Worm (Caenorhabditis elegans) whole organism, L1 larva: ENCODE results near the gene copg-1.

Experiments used
- C16A3.4 ChIP-seq: fragments of 150-350 bp; optimal IDR thresholded peaks from 2 replicates; lab custom pipeline; 2014; ENCODE audit warnings: missing biosample characterization, missing genetic modification characterization
- C34B4.2 ChIP-seq: sonication (generic microtip); optimal IDR thresholded peaks from 2 replicates; lab custom pipeline; 2017; ENCODE audit warnings: mild to moderate bottlenecking, missing genetic modification characterization, missing compliant biosample characterization
- alr-1 ChIP-seq: fragments of 200-800 bp; sonication (Bioruptor generic); optimal IDR thresholded peaks from 2 replicates; lab custom pipeline; 2018; ENCODE audit warnings: borderline replicate concordance, mild to moderate bottlenecking, missing genetic modification characterization, missing compliant biosample characterization
- aly-2 ChIP-seq: fragments of 150-350 bp; optimal IDR thresholded peaks from 2 replicates; lab custom pipeline; 2014; ENCODE audit warnings: missing biosample characterization, missing genetic modification characterization
- ama-1 ChIP-seq: fragments of 150-350 bp; optimal IDR thresholded peaks from 2 replicates; lab custom pipeline; 2014
- blmp-1 ChIP-seq: fragments of 150-350 bp; optimal IDR thresholded peaks from 2 replicates; lab custom pipeline; 2014; ENCODE audit warnings: missing biosample characterization, missing genetic modification characterization
- ceh-63 ChIP-seq: fragments of 200-800 bp; sonication (Bioruptor generic); optimal IDR thresholded peaks from 2 replicates; lab custom pipeline; 2018; ENCODE audit warnings: mild to moderate bottlenecking, missing genetic modification characterization, missing compliant biosample characterization
- ceh-90 ChIP-seq: sonication (generic microtip); optimal IDR thresholded peaks from 2 replicates; lab custom pipeline; 2016; ENCODE audit warnings: missing genetic modification characterization, missing compliant biosample characterization
- ces-1 ChIP-seq: fragments of 150-350 bp; optimal IDR thresholded peaks from 2 replicates; lab custom pipeline; 2014; ENCODE audit warnings: missing biosample characterization, missing genetic modification reagents, missing genetic modification characterization
- dsc-1 ChIP-seq: sonication (generic microtip); optimal IDR thresholded peaks from 2 replicates; lab custom pipeline; 2016; ENCODE audit warnings: mild to moderate bottlenecking, missing genetic modification characterization, missing compliant biosample characterization
- efl-3 ChIP-seq: fragments of 200-800 bp; sonication (Bioruptor generic); optimal IDR thresholded peaks from 2 replicates; lab custom pipeline; 2018; ENCODE audit warnings: mild to moderate bottlenecking, missing genetic modification characterization, missing compliant biosample characterization
- egl-13 ChIP-seq: sonication (generic microtip); optimal IDR thresholded peaks from 2 replicates; lab custom pipeline; 2016; ENCODE audit warnings: missing genotype, missing genetic modification reagents, missing genetic modification characterization, missing compliant biosample characterization
- elt-2 ChIP-seq: sonication (generic microtip); optimal IDR thresholded peaks from 2 replicates; lab custom pipeline; 2016; ENCODE audit warnings: missing genetic modification characterization, mild to moderate bottlenecking, inconsistent platforms, missing compliant biosample characterization, missing genetic modification reagents
- elt-3 ChIP-seq, 6 experiments: fragments of 150-350 bp in 1 of 6; sonication (generic microtip); optimal IDR thresholded peaks; 2 replicates each; lab custom pipeline; 2017 to 2018; ENCODE audit warnings: missing biosample characterization in 6 of 6, missing genetic modification characterization in 6 of 6, inconsistent platforms in 1 of 6
- fkh-10 ChIP-seq: sonication (generic microtip); optimal IDR thresholded peaks from 2 replicates; lab custom pipeline; 2017; ENCODE audit warnings: missing biosample characterization, missing genetic modification reagents, missing genetic modification characterization
- fos-1 ChIP-seq: fragments of 150-350 bp; optimal IDR thresholded peaks from 2 replicates; lab custom pipeline; 2014; ENCODE audit warnings: missing biosample characterization, missing genetic modification characterization
- grh-1 ChIP-seq: fragments of 200-800 bp; sonication (Bioruptor generic); IDR thresholded peaks from 2 replicates; pipeline ENCODE4 v1.3.6; 2022; ENCODE audit warnings: missing genetic modification reagents, missing genetic modification characterization, missing compliant biosample characterization
- hlh-17 ChIP-seq: fragments of 200-800 bp; sonication (Bioruptor generic); optimal IDR thresholded peaks from 2 replicates; lab custom pipeline; 2018; ENCODE audit warnings: missing genetic modification characterization, mild to moderate bottlenecking, missing compliant biosample characterization, moderate library complexity, borderline replicate concordance
- hpl-2 ChIP-seq: fragments of 150-350 bp; optimal IDR thresholded peaks from 2 replicates; lab custom pipeline; 2014; ENCODE audit warnings: missing biosample characterization, missing genetic modification reagents, missing genetic modification characterization
- isw-1 ChIP-seq: fragments of 200-800 bp; sonication (Bioruptor generic); IDR thresholded peaks from 2 replicates; pipeline ENCODE4 v1.3.6; 2022; ENCODE audit warnings: missing genetic modification characterization, missing compliant biosample characterization
- jun-1 ChIP-seq: fragments of 150-350 bp; optimal IDR thresholded peaks from 2 replicates; lab custom pipeline; 2014; ENCODE audit warnings: missing biosample characterization, missing genetic modification reagents, missing genetic modification characterization
- lin-14 ChIP-seq: fragments of 200-800 bp; sonication (Bioruptor generic); optimal IDR thresholded peaks from 2 replicates; lab custom pipeline; 2018; ENCODE audit warnings: mild to moderate bottlenecking, missing genetic modification characterization, moderate library complexity, missing compliant biosample characterization
- lin-35 ChIP-seq, 2 experiments: fragments of 150-350 bp; optimal IDR thresholded peaks; 2 replicates each; lab custom pipeline; 2014; ENCODE audit warnings: missing biosample characterization in 2 of 2, missing genetic modification characterization in 2 of 2, missing genetic modification reagents in 2 of 2
- lir-3 ChIP-seq: sonication (generic microtip); optimal IDR thresholded peaks from 2 replicates; lab custom pipeline; 2016; ENCODE audit warnings: mild to moderate bottlenecking, missing genetic modification characterization, moderate library complexity, missing compliant biosample characterization; ENCODE audit not compliant: poor library complexity
- lsy-2 ChIP-seq, 2 experiments: fragments of 150-350 bp; optimal IDR thresholded peaks; 2 replicates each; lab custom pipeline; 2014; ENCODE audit warnings: missing biosample characterization in 2 of 2, missing genetic modification characterization in 2 of 2
- mef-2 ChIP-seq: fragments of 150-350 bp; optimal IDR thresholded peaks from 2 replicates; lab custom pipeline; 2014; ENCODE audit warnings: missing biosample characterization, missing genetic modification characterization
- mep-1 ChIP-seq: fragments of 150-350 bp; optimal IDR thresholded peaks from 2 replicates; lab custom pipeline; 2014; ENCODE audit warnings: missing biosample characterization, missing genetic modification characterization
- nhr-12 ChIP-seq: sonication (generic microtip); optimal IDR thresholded peaks from 2 replicates; lab custom pipeline; 2017; ENCODE audit warnings: missing biosample characterization, missing genetic modification characterization
- nhr-19 ChIP-seq: fragments of 200-800 bp; sonication (Bioruptor generic); conservative IDR thresholded peaks from 2 replicates; pipeline ENCODE4 v1.3.6; 2022; ENCODE audit warnings: missing genetic modification characterization, missing compliant biosample characterization
- nhr-237 ChIP-seq: fragments of 150-350 bp; optimal IDR thresholded peaks from 2 replicates; lab custom pipeline; 2014; ENCODE audit warnings: missing biosample characterization, missing genetic modification characterization
- nhr-28 ChIP-seq: fragments of 150-350 bp; optimal IDR thresholded peaks from 2 replicates; lab custom pipeline; 2014; ENCODE audit warnings: missing biosample characterization, missing genetic modification characterization
- nhr-71 ChIP-seq: sonication (generic microtip); optimal IDR thresholded peaks from 2 replicates; lab custom pipeline; 2016; ENCODE audit warnings: mild to moderate bottlenecking, missing genetic modification characterization, moderate library complexity, missing compliant biosample characterization
- nhr-76 ChIP-seq: sonication (generic microtip); optimal IDR thresholded peaks from 2 replicates; lab custom pipeline; 2017; ENCODE audit warnings: missing biosample characterization, missing genetic modification characterization
- nhr-77 ChIP-seq: fragments of 150-350 bp; optimal IDR thresholded peaks from 2 replicates; lab custom pipeline; 2014; ENCODE audit warnings: missing biosample characterization, missing genetic modification characterization
- nhr-84 ChIP-seq: sonication (generic microtip); optimal IDR thresholded peaks from 2 replicates; lab custom pipeline; 2017; ENCODE audit warnings: missing biosample characterization, missing genetic modification characterization
- pag-3 ChIP-seq: sonication (generic microtip); optimal IDR thresholded peaks from 2 replicates; lab custom pipeline; 2017; ENCODE audit warnings: missing genetic modification characterization, mild to moderate bottlenecking, missing compliant biosample characterization, antibody characterized with exemption, borderline replicate concordance; ENCODE audit not compliant: insufficient read depth
- pqm-1 ChIP-seq: sonication (generic microtip); optimal IDR thresholded peaks from 3 replicates; lab custom pipeline; 2017; ENCODE audit warnings: missing biosample characterization, missing genetic modification characterization
- rnt-1 ChIP-seq: sonication (generic microtip); optimal IDR thresholded peaks from 2 replicates; lab custom pipeline; 2016; ENCODE audit warnings: mild to moderate bottlenecking, missing genetic modification characterization, moderate library complexity, missing compliant biosample characterization
- skn-1 ChIP-seq: fragments of 150-350 bp; optimal IDR thresholded peaks from 2 replicates; lab custom pipeline; 2014; ENCODE audit warnings: missing biosample characterization, missing genetic modification characterization
- sox-4 ChIP-seq: sonication (generic microtip); optimal IDR thresholded peaks from 2 replicates; lab custom pipeline; 2016; ENCODE audit warnings: missing genetic modification characterization, missing compliant biosample characterization
- sptf-1 ChIP-seq: fragments of 150-350 bp; optimal IDR thresholded peaks from 2 replicates; lab custom pipeline; 2014; ENCODE audit warnings: missing biosample characterization, missing genetic modification characterization
- sup-37 ChIP-seq: fragments of 200-800 bp; sonication (Bioruptor generic); optimal IDR thresholded peaks from 2 replicates; lab custom pipeline; 2018; ENCODE audit warnings: mild to moderate bottlenecking, missing genetic modification characterization, missing compliant biosample characterization
- swsn-7 ChIP-seq: sonication (generic microtip); optimal IDR thresholded peaks from 2 replicates; lab custom pipeline; 2016; ENCODE audit warnings: missing genetic modification characterization, missing compliant biosample characterization
- unc-130 ChIP-seq: fragments of 150-350 bp; optimal IDR thresholded peaks from 2 replicates; lab custom pipeline; 2017; ENCODE audit warnings: missing biosample characterization, missing genetic modification characterization, inconsistent platforms
- unc-30 ChIP-seq: sonication (generic microtip); optimal IDR thresholded peaks from 2 replicates; lab custom pipeline; 2017; ENCODE audit warnings: missing biosample characterization, missing genetic modification characterization
- unc-86 ChIP-seq: sonication (generic microtip); optimal IDR thresholded peaks from 2 replicates; lab custom pipeline; 2016; ENCODE audit warnings: missing genetic modification characterization, missing compliant biosample characterization
- unc-98 ChIP-seq: fragments of 200-800 bp; sonication (Bioruptor generic); IDR thresholded peaks from 2 replicates; pipeline ENCODE4 v1.3.6; 2022; ENCODE audit warnings: missing genetic modification characterization, missing compliant biosample characterization
- zag-1 ChIP-seq: fragments of 150-350 bp; optimal IDR thresholded peaks from 2 replicates; lab custom pipeline; 2014; ENCODE audit warnings: missing biosample characterization, missing genetic modification characterization
- zip-4 ChIP-seq: fragments of 200-800 bp; sonication (Bioruptor generic); optimal IDR thresholded peaks from 2 replicates; lab custom pipeline; 2018; ENCODE audit warnings: mild to moderate bottlenecking, missing genetic modification characterization, moderate library complexity, missing compliant biosample characterization
- ztf-11 ChIP-seq, 2 experiments: sonication (generic microtip); optimal IDR thresholded peaks; 2 replicates each; lab custom pipeline; 2016 to 2017; ENCODE audit warnings: missing genetic modification characterization in 2 of 2, missing biosample characterization in 1 of 2, missing compliant biosample characterization in 1 of 2

Gene copg-1

ce11 chrIV:10176252-10176730 is 24.5 kb downstream of the copg-1 start, which contains the start of gene rack-1 (continued):
- TF ChIP-seq zag-1 (tag; lab: Kevin White, UChicago) = no peak
- no peak for TF ChIP-seq ceh-90
- peak; percentile 67 to 84 for TF ChIP-seq lsy-2 (tag; optimal IDR thresholded peaks at IDR 0.05; lab: Kevin White, UChicago)
- TF ChIP-seq unc-130 (tag; lab: Kevin White, UChicago) = peak; percentile 58
- TF ChIP-seq sup-37 (GFP tag; lab: Kevin White, UChicago) = no peak
- peak; percentile 50 for TF ChIP-seq swsn-7 (tag; lab: Kevin White, UChicago)
- no peak for TF ChIP-seq nhr-76 (tag; lab: Kevin White, UChicago)
- TF ChIP-seq nhr-12 (tag; lab: Kevin White, UChicago) = no peak
- no peak for TF ChIP-seq ama-1 (lab: Kevin White, UChicago)
- no peak for TF ChIP-seq ces-1 (GFP tag; lab: Kevin White, UChicago)
- peak; percentile 41 for TF ChIP-seq jun-1 (tag; lab: Kevin White, UChicago)
- TF ChIP-seq alr-1 = no peak
- no peak for TF ChIP-seq fos-1 (tag; lab: Kevin White, UChicago)
- peak; percentile 7; the same call in 1 of the 2 replicates for TF ChIP-seq isw-1 (GFP tag; lab: Robert Waterston, UW)
- no peak for TF ChIP-seq zip-4 (GFP tag; lab: Kevin White, UChicago)
- no peak for TF ChIP-seq grh-1 (GFP tag; lab: Robert Waterston, UW)
- no peak for TF ChIP-seq C34B4.2 (tag; lab: Kevin White, UChicago)
- peak; percentile 71 for TF ChIP-seq lin-14 (GFP tag; lab: Kevin White, UChicago)
- TF ChIP-seq hlh-17 (GFP tag; lab: Kevin White, UChicago) = no peak
- TF ChIP-seq mep-1 = peak; percentile 64
- peak; percentile 26 for TF ChIP-seq skn-1 (tag; lab: Kevin White, UChicago)
- TF ChIP-seq lir-3 (tag; lab: Kevin White, UChicago) = no peak
- TF ChIP-seq nhr-71 (tag; lab: Kevin White, UChicago) = peak; percentile 74
- TF ChIP-seq mef-2 (tag; lab: Kevin White, UChicago) = no peak
- peak; percentile 47 for TF ChIP-seq blmp-1 (tag; lab: Kevin White, UChicago)
- TF ChIP-seq fkh-10 (GFP tag; lab: Kevin White, UChicago) = no peak
- peak; percentile 46 for TF ChIP-seq rnt-1 (tag; lab: Kevin White, UChicago)
- TF ChIP-seq pag-3 (tag; lab: Kevin White, UChicago) = no peak
- TF ChIP-seq dsc-1 = peak; percentile 35
- no peak for TF ChIP-seq efl-3
- TF ChIP-seq lin-35 (GFP tag; optimal IDR thresholded peaks at IDR 0.05; lab: Kevin White, UChicago) = peak; percentile 66 to 70
- no peak for TF ChIP-seq egl-13
- no peak for TF ChIP-seq unc-30 (tag; lab: Kevin White, UChicago)
- no peak for TF ChIP-seq sox-4 (tag; lab: Kevin White, UChicago)
- no peak for TF ChIP-seq pqm-1 (tag; lab: Kevin White, UChicago)
- TF ChIP-seq C16A3.4 (tag; lab: Kevin White, UChicago) = peak; percentile 60
- TF ChIP-seq nhr-84 (tag; lab: Kevin White, UChicago) = no peak
- TF ChIP-seq elt-2 (tag; lab: Kevin White, UChicago) = peak; percentile 19
- TF ChIP-seq unc-98 = no peak
- TF ChIP-seq unc-86 = no peak
- TF ChIP-seq hpl-2 (GFP tag; lab: Kevin White, UChicago) = no peak
- no peak for TF ChIP-seq sptf-1
- TF ChIP-seq ztf-11 (tag; optimal IDR thresholded peaks at IDR 0.05; lab: Kevin White, UChicago) = no peak
- no peak for TF ChIP-seq ceh-63 (GFP tag; lab: Kevin White, UChicago)
- no peak for TF ChIP-seq nhr-28 (tag; lab: Kevin White, UChicago)
- TF ChIP-seq nhr-19 (GFP tag; lab: Robert Waterston, UW) = peak; percentile 29; the same call in 1 of the 2 replicates
- TF ChIP-seq elt-3 (tag; optimal IDR thresholded peaks at IDR 0.05; lab: Kevin White, UChicago) = peak in 1 of 6 experiments; percentile 51
- peak; percentile 21 for TF ChIP-seq nhr-77
- no peak for TF ChIP-seq aly-2 (tag; lab: Kevin White, UChicago)
- no peak for TF ChIP-seq nhr-237
